Fruit fly (Drosophila melanogaster): ENCODE data around the gene RpS17.

DNA sequence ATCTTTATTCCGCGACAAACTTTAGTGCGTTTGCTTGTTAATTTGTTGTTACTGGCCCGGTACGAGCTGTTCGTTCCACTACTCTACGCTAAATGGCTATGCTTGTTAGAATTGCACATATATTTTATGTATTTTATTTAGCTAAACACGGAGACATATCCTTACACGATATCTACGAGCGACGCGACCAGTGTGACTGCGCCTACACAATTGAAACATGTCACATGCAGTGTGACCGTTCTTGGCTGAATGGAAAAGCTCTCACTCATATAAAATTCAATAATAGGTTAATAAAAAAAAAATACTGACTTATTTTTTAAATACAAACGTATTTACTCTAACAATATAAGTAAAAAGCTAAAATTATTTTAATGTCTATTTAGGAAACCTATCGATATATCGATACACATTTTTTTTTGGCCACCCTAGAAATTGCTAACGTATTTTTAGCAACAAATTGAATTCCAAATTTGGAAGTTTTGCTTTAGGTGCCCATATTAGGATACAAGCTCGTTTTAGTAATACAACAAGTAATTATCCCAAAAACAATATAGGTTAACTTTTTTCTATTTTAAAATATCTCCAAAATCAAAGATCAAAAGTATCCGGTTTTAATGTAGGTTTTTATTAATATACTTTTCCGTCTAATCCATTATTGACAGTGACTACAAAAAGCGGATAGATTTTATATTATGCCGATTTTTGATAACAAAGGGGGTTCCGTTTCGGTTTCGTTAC lies 30.4 kb downstream of the RpS17 start, which contains the start of gene CG4080:
- TF ChIP-seq pan (optimal IDR thresholded peaks at IDR 0.05) (no peak), usp (GFP tag; optimal IDR thresholded peaks at IDR 0.05) (no peak), psq (optimal IDR thresholded peaks at IDR 0.05) (no peak)

Measured in whole organism.